Worm (Caenorhabditis elegans): ENCODE data around the gene ins-32.

Gene ins-32

DNA sequence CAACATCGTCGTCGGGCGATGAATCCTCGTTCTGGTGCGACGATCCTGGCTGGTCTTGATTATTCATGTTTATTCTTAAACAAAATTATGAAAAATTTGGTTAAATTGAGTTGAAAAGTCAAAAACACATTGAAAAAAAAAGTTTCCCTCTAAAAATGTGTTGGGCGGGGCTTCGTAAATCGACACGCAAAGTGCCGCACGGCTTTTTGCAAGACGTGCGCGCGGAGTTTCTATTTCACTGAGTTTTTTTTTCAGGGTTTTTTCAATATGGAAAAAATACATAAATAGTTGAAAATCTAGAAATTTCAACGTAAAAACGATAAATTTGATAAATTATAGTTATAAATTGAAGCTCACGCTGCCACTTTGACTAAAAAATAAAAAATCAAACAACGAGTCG lies 5.0 kb upstream of the ins-32 start, which contains the start of gene F54D10.5 (continued):
- TF ChIP-seq tbx-2 (tag; optimal IDR thresholded peaks at IDR 0.05) (peak; percentile 74), hlh-13 (GFP tag; optimal IDR thresholded peaks at IDR 0.05) (no peak), rnt-1 (tag; optimal IDR thresholded peaks at IDR 0.05) (no peak), ceh-22 (tag; optimal IDR thresholded peaks at IDR 0.05) (no peak), pros-1 (tag; optimal IDR thresholded peaks at IDR 0.05) (no peak), gmeb-2 (tag; optimal IDR thresholded peaks at IDR 0.05) (no peak), fkh-6 (tag; optimal IDR thresholded peaks at IDR 0.05) (no peak)

DNA sequence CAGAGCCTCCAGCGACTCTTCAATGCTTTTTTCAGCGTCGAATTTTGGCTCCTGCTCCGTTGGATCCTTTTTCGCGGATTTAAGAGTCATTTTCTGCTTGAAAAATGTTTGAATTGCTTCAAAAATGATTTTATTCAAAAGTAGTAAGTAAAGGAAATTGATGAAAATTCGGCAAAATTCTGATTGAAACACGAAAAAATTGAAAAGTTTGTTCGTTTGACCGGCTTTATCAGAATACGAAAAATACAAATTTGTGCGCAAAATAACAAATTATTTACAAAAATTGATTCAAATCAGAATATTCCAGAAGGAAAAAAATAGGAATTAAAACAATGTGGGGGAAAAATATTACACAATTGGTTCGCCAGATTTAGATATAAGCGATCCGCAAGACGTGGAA lies 3.8 kb upstream of the ins-32 start, which contains the start of gene F54D10.4:
TSS of gene F54D10.4 (minus strand) at position 101 of the 400 bp plus-strand sequence.
- no peak for TF ChIP-seq K09A11.1 (tag; optimal IDR thresholded peaks at IDR 0.05; ENCODE audit: insufficient read depth)
- no peak for TF ChIP-seq odd-2 (tag; optimal IDR thresholded peaks at IDR 0.05)
- no peak for TF ChIP-seq sdc-2 (tag; optimal IDR thresholded peaks at IDR 0.05)
- TF ChIP-seq hlh-13 (GFP tag; optimal IDR thresholded peaks at IDR 0.05) = no peak
- no peak for TF ChIP-seq lim-6 (tag; optimal IDR thresholded peaks at IDR 0.05)
- TF ChIP-seq ceh-31 (tag; optimal IDR thresholded peaks at IDR 0.05) = no peak
- no peak for TF ChIP-seq ceh-6 (GFP tag; optimal IDR thresholded peaks at IDR 0.05)
- TF ChIP-seq ceh-9 (tag; optimal IDR thresholded peaks at IDR 0.05) = no peak
- no peak for TF ChIP-seq sox-2 (GFP tag; IDR thresholded peaks at IDR 0.05)
- TF ChIP-seq pag-3 (tag; optimal IDR thresholded peaks at IDR 0.05; ENCODE audit: borderline replicate concordance) = no peak
- no peak for TF ChIP-seq Y22D7AL.16 (tag; optimal IDR thresholded peaks at IDR 0.05)
- no peak for TF ChIP-seq ceh-22 (tag; optimal IDR thresholded peaks at IDR 0.05)

DNA sequence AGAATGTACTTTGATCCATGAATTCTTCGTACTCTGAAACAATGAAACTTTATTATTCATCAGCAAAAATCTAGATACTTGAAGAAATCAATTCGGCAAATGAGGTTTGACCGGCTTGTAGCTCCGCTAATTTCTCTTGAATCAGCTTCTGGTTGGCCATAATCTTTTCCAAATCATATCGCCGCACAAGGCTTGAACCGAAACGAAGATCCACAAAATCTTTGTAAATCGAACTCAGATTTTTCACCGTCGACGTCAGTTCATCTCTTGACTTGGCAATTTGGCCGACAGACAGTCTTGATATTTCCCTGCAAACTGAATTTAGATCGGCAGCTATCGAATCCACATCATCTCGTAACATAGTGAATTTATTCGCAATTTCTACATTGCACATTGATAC lies 2.4 kb upstream of the ins-32 start:
- TF ChIP-seq ref-2 (tag; optimal IDR thresholded peaks at IDR 0.05) = no peak
- TF ChIP-seq che-1 (tag; optimal IDR thresholded peaks at IDR 0.05) = no peak
- TF ChIP-seq Y22D7AL.16 (tag; optimal IDR thresholded peaks at IDR 0.05) = no peak
- no peak for TF ChIP-seq zip-5 (tag; optimal IDR thresholded peaks at IDR 0.05)
- no peak for TF ChIP-seq ztf-16 (tag; optimal IDR thresholded peaks at IDR 0.05)
- TF ChIP-seq ets-4 (tag; optimal IDR thresholded peaks at IDR 0.05) = no peak

DNA sequence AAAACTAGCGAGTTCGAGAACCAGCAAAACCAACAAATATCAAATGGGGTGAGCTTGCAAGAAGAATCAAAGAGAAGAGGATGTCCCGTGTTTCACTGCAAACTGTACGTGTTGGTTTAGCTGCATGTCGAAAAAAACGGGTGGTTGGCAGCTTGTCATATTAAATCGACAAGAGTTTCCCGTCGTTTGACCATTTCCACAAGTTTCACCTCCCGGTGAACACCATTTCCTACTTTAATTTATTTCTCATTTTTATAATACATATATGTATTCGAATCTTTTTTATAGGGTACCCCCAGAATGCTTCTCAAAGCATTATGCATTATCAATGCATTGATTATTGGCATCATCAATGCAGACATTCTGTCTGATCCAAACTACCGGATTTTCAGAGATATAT lies 7.8 kb downstream of the ins-32 start, which contains the start of gene Y8A9A.2:
TSS of gene Y8A9A.2 (plus strand) at position 301 of the 400 bp plus-strand sequence.
- no peak for TF ChIP-seq unc-42 (tag; optimal IDR thresholded peaks at IDR 0.05)
- no peak for TF ChIP-seq pqm-1 (tag; optimal IDR thresholded peaks at IDR 0.05)
- no peak for TF ChIP-seq ama-1 (optimal IDR thresholded peaks at IDR 0.05)
- no peak for TF ChIP-seq dmd-4 (tag; optimal IDR thresholded peaks at IDR 0.05; ENCODE audit: borderline replicate concordance)
- no peak for TF ChIP-seq npax-4 (tag; optimal IDR thresholded peaks at IDR 0.05)
- TF ChIP-seq tbx-7 (tag; optimal IDR thresholded peaks at IDR 0.05) = no peak

DNA sequence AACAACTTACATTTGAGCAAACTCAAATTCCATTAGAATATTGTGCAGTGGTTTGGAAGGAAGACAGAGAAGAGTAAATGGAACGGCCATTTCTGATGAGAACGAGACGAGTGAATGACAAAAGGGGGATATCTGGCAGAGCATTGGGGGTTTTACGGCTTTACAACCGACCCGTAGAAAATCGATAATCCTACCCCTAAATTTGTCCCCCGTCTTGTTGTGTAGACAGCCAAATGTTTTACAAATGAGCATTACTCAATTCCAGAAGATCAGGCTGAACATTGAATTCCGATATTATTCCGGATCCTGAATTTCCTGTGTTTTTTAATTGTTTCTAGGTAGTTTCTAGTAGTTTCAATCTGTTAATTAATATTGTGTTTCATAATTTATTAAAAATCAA lies 9.8 kb downstream of the ins-32 start, which contains the start of gene fbxb-99:
TSS of gene fbxb-99 (minus strand) at position 101 of the 400 bp plus-strand sequence.
- no peak for TF ChIP-seq unc-55 (GFP tag; optimal IDR thresholded peaks at IDR 0.05)
- TF ChIP-seq fkh-6 (tag; optimal IDR thresholded peaks at IDR 0.05) = no peak
- TF ChIP-seq F13H6.1 (tag; optimal IDR thresholded peaks at IDR 0.05) = no peak
- no peak for TF ChIP-seq odd-2 (tag; optimal IDR thresholded peaks at IDR 0.05)
- TF ChIP-seq pros-1 (tag; optimal IDR thresholded peaks at IDR 0.05) = no peak
- no peak for TF ChIP-seq sox-2 (GFP tag; IDR thresholded peaks at IDR 0.05)
- TF ChIP-seq ztf-16 (tag; optimal IDR thresholded peaks at IDR 0.05) = no peak
- no peak for TF ChIP-seq C08G9.2 (tag; optimal IDR thresholded peaks at IDR 0.05)
- no peak for TF ChIP-seq ceh-18 (tag; optimal IDR thresholded peaks at IDR 0.05)
- TF ChIP-seq unc-3 (GFP tag; conservative IDR thresholded peaks at IDR 0.05) = no peak
- TF ChIP-seq unc-3 (tag; optimal IDR thresholded peaks at IDR 0.05) = no peak
- TF ChIP-seq pat-9 (tag; optimal IDR thresholded peaks at IDR 0.05) = no peak
- no peak for TF ChIP-seq ceh-19 (GFP tag; optimal IDR thresholded peaks at IDR 0.05)
- TF ChIP-seq syd-9 (tag; optimal IDR thresholded peaks at IDR 0.05) = no peak
- no peak for TF ChIP-seq elt-4 (tag; optimal IDR thresholded peaks at IDR 0.05)
- no peak for TF ChIP-seq eyg-1 (tag; optimal IDR thresholded peaks at IDR 0.05)
- no peak for TF ChIP-seq ahr-1 (tag; optimal IDR thresholded peaks at IDR 0.05)
